Worm (Caenorhabditis elegans): ENCODE measurements around the gene spds-1.
A peak's percentile ranks its signal among the peaks of the same experiment; 100 is the strongest.

The spds-1 gene

ce11 chrII:12805161-12805560, 1.5 kb upstream of the spds-1 start, which contains the start of the genes Y46G5A.18 and Y46G5A.47:
TSS of gene Y46G5A.18 (minus strand) at chrII:12805261.
TSS of gene Y46G5A.47 (minus strand) at chrII:12805306.
- no peak for TF ChIP-seq nhr-28 (tag; optimal IDR thresholded peaks at IDR 0.05)
- no peak for TF ChIP-seq snpc-4 (tag; optimal IDR thresholded peaks at IDR 0.05)
- TF ChIP-seq drap-1 (GFP tag; optimal IDR thresholded peaks at IDR 0.05): no peak
- TF ChIP-seq mab-5 (tag; optimal IDR thresholded peaks at IDR 0.05): no peak
- no peak for TF ChIP-seq blmp-1 (tag; optimal IDR thresholded peaks at IDR 0.05)
- TF ChIP-seq ceh-43 (GFP tag; optimal IDR thresholded peaks at IDR 0.05): no peak
- no peak for TF ChIP-seq elt-1 (tag; optimal IDR thresholded peaks at IDR 0.05; ENCODE audit: borderline replicate concordance, insufficient read depth)
- TF ChIP-seq unc-62 (GFP tag; optimal IDR thresholded peaks at IDR 0.05): no peak

- TF ChIP-seq unc-62 (GFP tag; optimal IDR thresholded peaks at IDR 0.05) (peak; percentile 23), cnd-1 (tag; optimal IDR thresholded peaks at IDR 0.05) (peak; percentile 68), ces-1 (GFP tag; optimal IDR thresholded peaks at IDR 0.05) (peak; percentile 4), zip-8 (tag; optimal IDR thresholded peaks at IDR 0.05) (peak; percentile 63), mep-1 (tag; optimal IDR thresholded peaks at IDR 0.05) (no peak), sptf-1 (tag; optimal IDR thresholded peaks at IDR 0.05) (peak; percentile 15), lsy-2 (tag; optimal IDR thresholded peaks at IDR 0.05) (no peak)
Observed at ce11 chrII:12805765-12806384, 824 bp upstream of the spds-1 start.

- TF ChIP-seq elt-3 (tag; optimal IDR thresholded peaks at IDR 0.05): no peak
- TF ChIP-seq ceh-43 (GFP tag; optimal IDR thresholded peaks at IDR 0.05): no peak
- TF ChIP-seq bed-3 (GFP tag; optimal IDR thresholded peaks at IDR 0.05): no peak
- no peak for TF ChIP-seq ceh-39 (tag; optimal IDR thresholded peaks at IDR 0.05)
- no peak for TF ChIP-seq sem-2 (GFP tag; optimal IDR thresholded peaks at IDR 0.05)
- no peak for TF ChIP-seq mep-1 (tag; optimal IDR thresholded peaks at IDR 0.05)
- TF ChIP-seq cnd-1 (tag; optimal IDR thresholded peaks at IDR 0.05): no peak
- no peak for TF ChIP-seq flh-1 (GFP tag; optimal IDR thresholded peaks at IDR 0.05)
- TF ChIP-seq nhr-76 (tag; optimal IDR thresholded peaks at IDR 0.05): no peak
- no peak for TF ChIP-seq blmp-1 (tag; optimal IDR thresholded peaks at IDR 0.05)
- no peak for TF ChIP-seq unc-62 (GFP tag; optimal IDR thresholded peaks at IDR 0.05)
- TF ChIP-seq elt-1 (tag; optimal IDR thresholded peaks at IDR 0.05; ENCODE audit: borderline replicate concordance, insufficient read depth): no peak
- no peak for TF ChIP-seq mab-5 (tag; optimal IDR thresholded peaks at IDR 0.05)
- no peak for TF ChIP-seq mls-2 (tag; optimal IDR thresholded peaks at IDR 0.05)
- no peak for TF ChIP-seq M03D4.4 (tag; optimal IDR thresholded peaks at IDR 0.05)
- no peak for TF ChIP-seq unc-120 (tag; optimal IDR thresholded peaks at IDR 0.05; ENCODE audit: poor library complexity, severe bottlenecking)
- no peak for TF ChIP-seq ces-1 (GFP tag; optimal IDR thresholded peaks at IDR 0.05)
- no peak for TF ChIP-seq nhr-237 (tag; optimal IDR thresholded peaks at IDR 0.05)
- no peak for TF ChIP-seq nhr-28 (tag; optimal IDR thresholded peaks at IDR 0.05)
- TF ChIP-seq ceh-83 (GFP tag; optimal IDR thresholded peaks at IDR 0.05): no peak
Observed at ce11 chrII:12808746-12809145, 2.0 kb downstream of the spds-1 start.

- TF ChIP-seq unc-120 (tag; optimal IDR thresholded peaks at IDR 0.05; ENCODE audit: poor library complexity, severe bottlenecking) (no peak), bed-3 (GFP tag; optimal IDR thresholded peaks at IDR 0.05) (no peak), lin-32 (GFP tag; optimal IDR thresholded peaks at IDR 0.05) (no peak), ceh-39 (tag; optimal IDR thresholded peaks at IDR 0.05) (no peak), tbx-8 (GFP tag; optimal IDR thresholded peaks at IDR 0.05) (no peak), flh-1 (GFP tag; optimal IDR thresholded peaks at IDR 0.05) (no peak), nhr-2 (tag; optimal IDR thresholded peaks at IDR 0.05) (no peak), nhr-12 (tag; optimal IDR thresholded peaks at IDR 0.05) (no peak), blmp-1 (tag; optimal IDR thresholded peaks at IDR 0.05) (no peak), ceh-43 (GFP tag; optimal IDR thresholded peaks at IDR 0.05) (no peak), ces-1 (GFP tag; optimal IDR thresholded peaks at IDR 0.05) (no peak), ceh-83 (GFP tag; optimal IDR thresholded peaks at IDR 0.05) (no peak), pha-4 (tag; optimal IDR thresholded peaks at IDR 0.05) (no peak), nhr-76 (tag; optimal IDR thresholded peaks at IDR 0.05) (no peak), lin-13 (tag; optimal IDR thresholded peaks at IDR 0.05) (no peak), unc-39 (tag; optimal IDR thresholded peaks at IDR 0.05) (no peak), ztf-11 (tag; optimal IDR thresholded peaks at IDR 0.05) (no peak)
Observed at ce11 chrII:12809725-12810124, 3.0 kb downstream of the spds-1 start.

Data from whole organism, mixed stage, embryonic.